Worm (Caenorhabditis elegans): Measurements from ENCODE around the gene epg-9.

Gene epg-9

ce11 chrIV:2656400-2657139 lies 55.6 kb downstream of the epg-9 start:
- peak; percentile 74 for TF ChIP-seq ceh-63 (GFP tag; optimal IDR thresholded peaks at IDR 0.05)
- TF ChIP-seq lin-14 (GFP tag; optimal IDR thresholded peaks at IDR 0.05): peak; percentile 75
- TF ChIP-seq nhr-20 (tag; optimal IDR thresholded peaks at IDR 0.05): no peak
- no peak for TF ChIP-seq unc-86 (tag; optimal IDR thresholded peaks at IDR 0.05)
- TF ChIP-seq zag-1 (tag; optimal IDR thresholded peaks at IDR 0.05): no peak
- no peak for TF ChIP-seq grh-1 (GFP tag; IDR thresholded peaks at IDR 0.05)
- TF ChIP-seq tlp-1 (tag; optimal IDR thresholded peaks at IDR 0.05): no peak
- no peak for TF ChIP-seq skn-1 (tag; optimal IDR thresholded peaks at IDR 0.05)
- TF ChIP-seq nhr-85 (tag): no peak
- TF ChIP-seq unc-30 (tag; optimal IDR thresholded peaks at IDR 0.05): no peak
- no peak for TF ChIP-seq lin-13 (GFP tag; optimal IDR thresholded peaks at IDR 0.05)
- TF ChIP-seq fkh-4 (tag; optimal IDR thresholded peaks at IDR 0.05; ENCODE audit: borderline replicate concordance): no peak
- TF ChIP-seq dsc-1 (tag; optimal IDR thresholded peaks at IDR 0.05): no peak
- no peak for TF ChIP-seq C04F5.9 (tag; optimal IDR thresholded peaks at IDR 0.05)
- TF ChIP-seq dpl-1 (GFP tag; optimal IDR thresholded peaks at IDR 0.05): peak in 1 of 3 experiments; percentile 22
- TF ChIP-seq mep-1 (tag; optimal IDR thresholded peaks at IDR 0.05): no peak
- no peak for TF ChIP-seq pqm-1 (tag; optimal IDR thresholded peaks at IDR 0.05)
- no peak for TF ChIP-seq ceh-90 (tag; optimal IDR thresholded peaks at IDR 0.05)
- no peak for TF ChIP-seq egl-27 (tag; optimal IDR thresholded peaks at IDR 0.05)
- TF ChIP-seq alr-1 (tag; optimal IDR thresholded peaks at IDR 0.05; ENCODE audit: borderline replicate concordance): no peak
- TF ChIP-seq lsy-2 (tag; optimal IDR thresholded peaks at IDR 0.05): no peak
- TF ChIP-seq tbx-2 (tag; optimal IDR thresholded peaks at IDR 0.05): no peak
- no peak for TF ChIP-seq C16A3.4 (tag; optimal IDR thresholded peaks at IDR 0.05)
- TF ChIP-seq nhr-71 (tag; optimal IDR thresholded peaks at IDR 0.05): peak; percentile 6
- no peak for TF ChIP-seq blmp-1 (tag; optimal IDR thresholded peaks at IDR 0.05)
- TF ChIP-seq F16B12.6 (tag; optimal IDR thresholded peaks at IDR 0.05): no peak

Data from whole organism, L1 larva.